Worm (Caenorhabditis elegans) whole organism, L4 larva: ENCODE results near the gene twk-25.

Experiments used
- F26F4.8 ChIP-seq: fragments of 200-800 bp; sonication (Bioruptor generic); conservative IDR thresholded peaks from 2 replicates; pipeline ENCODE4 v1.3.6; 2022; ENCODE audit warnings: missing genetic modification characterization, missing compliant biosample characterization
- F49E8.2 ChIP-seq: sonication (generic microtip); optimal IDR thresholded peaks from 2 replicates; lab custom pipeline; 2016; ENCODE audit warnings: missing compliant biosample characterization, mild to moderate bottlenecking, missing genetic modification characterization, borderline replicate concordance
- R02D3.7 ChIP-seq: fragments of 150-350 bp; sonication (generic microtip); optimal IDR thresholded peaks from 3 replicates; lab custom pipeline; 2014; ENCODE audit warnings: missing biosample characterization, missing genetic modification characterization
- T20F7.1 ChIP-seq: fragments of 200-800 bp; sonication (Bioruptor generic); optimal IDR thresholded peaks from 2 replicates; lab custom pipeline; 2018; ENCODE audit warnings: mild to moderate bottlenecking, missing genetic modification characterization, missing compliant biosample characterization
- Y105C5A.15 ChIP-seq: fragments of 200-800 bp; sonication (Bioruptor generic); IDR thresholded peaks from 2 replicates; pipeline ENCODE4 v1.3.6; 2022; ENCODE audit warnings: missing genetic modification characterization, missing compliant biosample characterization
- Y48G9A.11 ChIP-seq: fragments of 200-800 bp; sonication (Bioruptor generic); IDR thresholded peaks from 2 replicates; pipeline ENCODE4 v1.3.6; 2022; ENCODE audit warnings: missing genetic modification reagents, missing genetic modification characterization, missing compliant biosample characterization
- aha-1 ChIP-seq: fragments of 150-350 bp; peaks from one replicate; lab custom pipeline; 2014; ENCODE audit warnings: missing biosample characterization, missing genetic modification characterization
- arid-1 ChIP-seq: fragments of 200-800 bp; sonication (Bioruptor generic); conservative IDR thresholded peaks from 2 replicates; pipeline ENCODE4 v1.3.6; 2022; ENCODE audit warnings: missing genetic modification reagents, missing genetic modification characterization, missing compliant biosample characterization
- ceh-44 ChIP-seq: fragments of 200-800 bp; sonication (Bioruptor generic); IDR thresholded peaks from 2 replicates; pipeline ENCODE4 v1.3.6; 2022; ENCODE audit warnings: missing genetic modification reagents, missing genetic modification characterization, missing compliant biosample characterization
- ceh-62 ChIP-seq: sonication (generic microtip); optimal IDR thresholded peaks from 2 replicates; lab custom pipeline; 2017; ENCODE audit warnings: missing biosample characterization, missing genetic modification characterization
- ctbp-1 ChIP-seq: fragments of 200-800 bp; sonication (Bioruptor generic); IDR thresholded peaks from 2 replicates; pipeline ENCODE4 v1.3.6; 2022; ENCODE audit warnings: missing genetic modification reagents, missing genetic modification characterization, missing compliant biosample characterization
- daf-16 ChIP-seq, 3 experiments: sonication (generic microtip); optimal IDR thresholded peaks; 2 replicates each; lab custom pipeline; 2016 to 2017; ENCODE audit warnings: missing genetic modification characterization in 3 of 3, missing genetic modification reagents in 3 of 3, mild to moderate bottlenecking in 2 of 3, missing compliant biosample characterization in 2 of 3, missing biosample characterization in 1 of 3, moderate library complexity in 1 of 3
- dmd-6 ChIP-seq: fragments of 200-800 bp; sonication (Bioruptor generic); IDR thresholded peaks from 2 replicates; pipeline ENCODE4 v1.3.6; 2022; ENCODE audit warnings: missing genetic modification reagents, missing genetic modification characterization, missing compliant biosample characterization
- dpl-1 ChIP-seq: fragments of 150-350 bp; optimal IDR thresholded peaks from 2 replicates; lab custom pipeline; 2014; ENCODE audit warnings: missing biosample characterization, missing genetic modification reagents, missing genetic modification characterization
- dve-1 ChIP-seq: sonication (generic microtip); optimal IDR thresholded peaks from 2 replicates; lab custom pipeline; 2017; ENCODE audit warnings: antibody characterized with exemption, mild to moderate bottlenecking, missing genetic modification characterization, missing compliant biosample characterization; ENCODE audit not compliant: insufficient read depth
- egl-27 ChIP-seq: sonication (generic microtip); optimal IDR thresholded peaks from 3 replicates; lab custom pipeline; 2017; ENCODE audit warnings: missing biosample characterization, missing genetic modification reagents, missing genetic modification characterization
- gei-8 ChIP-seq: fragments of 200-800 bp; sonication (Bioruptor generic); optimal IDR thresholded peaks from 2 replicates; lab custom pipeline; 2018; ENCODE audit warnings: mild to moderate bottlenecking, missing genetic modification characterization, missing compliant biosample characterization
- hif-1 ChIP-seq, 2 experiments: sonication (generic microtip); optimal IDR thresholded peaks; 2 replicates each; lab custom pipeline; 2016 to 2017; ENCODE audit warnings: missing compliant biosample characterization in 2 of 2, missing genetic modification characterization in 2 of 2, missing genetic modification reagents in 2 of 2, missing genotype in 2 of 2, mild to moderate bottlenecking in 1 of 2
- hlh-11 ChIP-seq: fragments of 200-800 bp; sonication (Bioruptor generic); optimal IDR thresholded peaks from 2 replicates; lab custom pipeline; 2018; ENCODE audit warnings: mild to moderate bottlenecking, missing genetic modification characterization, missing compliant biosample characterization
- hlh-30 ChIP-seq: sonication (generic microtip); optimal IDR thresholded peaks from 2 replicates; lab custom pipeline; 2017; ENCODE audit warnings: antibody characterized with exemption, mild to moderate bottlenecking, missing genetic modification characterization, missing compliant biosample characterization; ENCODE audit not compliant: insufficient read depth
- hmg-1.1 ChIP-seq: fragments of 200-800 bp; sonication (Bioruptor generic); IDR thresholded peaks from 2 replicates; pipeline ENCODE4 v1.3.6; 2022; ENCODE audit warnings: missing genetic modification reagents, missing genetic modification characterization, missing compliant biosample characterization
- lim-7 ChIP-seq: fragments of 200-800 bp; sonication (Bioruptor generic); IDR thresholded peaks from 2 replicates; pipeline ENCODE4 v1.3.6; 2022; ENCODE audit warnings: missing genetic modification characterization, missing compliant biosample characterization
- lin-13 ChIP-seq: fragments of 150-350 bp; optimal IDR thresholded peaks from 2 replicates; lab custom pipeline; 2014; ENCODE audit warnings: missing biosample characterization, missing genetic modification reagents, missing genetic modification characterization
- lin-38 ChIP-seq: fragments of 200-800 bp; sonication (Bioruptor generic); IDR thresholded peaks from 2 replicates; pipeline ENCODE4 v1.3.6; 2022; ENCODE audit warnings: missing genetic modification reagents, missing genetic modification characterization, missing compliant biosample characterization
- lin-39 ChIP-seq: fragments of 150-350 bp; optimal IDR thresholded peaks from 2 replicates; lab custom pipeline; 2014; ENCODE audit warnings: missing biosample characterization, missing genetic modification reagents, missing genetic modification characterization
- lir-3 ChIP-seq: sonication (generic microtip); optimal IDR thresholded peaks from 2 replicates; lab custom pipeline; 2016; ENCODE audit warnings: mild to moderate bottlenecking, missing genetic modification characterization, missing compliant biosample characterization
- lsy-2 ChIP-seq, 2 experiments: fragments of 150-350 bp in 1 of 2; sonication (generic microtip) in 1 of 2; optimal IDR thresholded peaks; 2 replicates each; lab custom pipeline; 2014 to 2017; ENCODE audit warnings: missing biosample characterization in 2 of 2, missing genetic modification characterization in 2 of 2
- madf-5 ChIP-seq, 2 experiments: fragments of 200-800 bp; sonication (Bioruptor generic); IDR thresholded peaks; 2 replicates each; pipeline ENCODE4 v1.3.6; 2022; ENCODE audit warnings: missing compliant biosample characterization in 2 of 2, missing genetic modification characterization in 2 of 2
- mdl-1 ChIP-seq, 2 experiments: fragments of 150-350 bp in 1 of 2; sonication (generic microtip) in 1 of 2; optimal IDR thresholded peaks; 2 replicates each; lab custom pipeline; 2014 to 2017; ENCODE audit warnings: missing biosample characterization in 2 of 2, missing genetic modification characterization in 2 of 2
- mep-1 ChIP-seq: fragments of 150-350 bp; sonication (generic microtip); optimal IDR thresholded peaks from 3 replicates; lab custom pipeline; 2014; ENCODE audit warnings: missing biosample characterization, missing genetic modification characterization
- mes-2 ChIP-seq: sonication (generic microtip); optimal IDR thresholded peaks from 2 replicates; lab custom pipeline; 2016; ENCODE audit warnings: missing genotype, mild to moderate bottlenecking, missing genetic modification characterization, missing compliant biosample characterization; ENCODE audit not compliant: poor library complexity, severe bottlenecking
- mxl-3 ChIP-seq: fragments of 200-800 bp; sonication (Bioruptor generic); optimal IDR thresholded peaks from 2 replicates; lab custom pipeline; 2018; ENCODE audit warnings: mild to moderate bottlenecking, missing genetic modification characterization, missing compliant biosample characterization
- nhr-11 ChIP-seq: fragments of 150-350 bp; optimal IDR thresholded peaks from 2 replicates; lab custom pipeline; 2014; ENCODE audit warnings: missing biosample characterization, missing genetic modification characterization
- nhr-28 ChIP-seq: fragments of 150-350 bp; optimal IDR thresholded peaks from 2 replicates; lab custom pipeline; 2014; ENCODE audit warnings: missing biosample characterization, missing genetic modification characterization
- nhr-48 ChIP-seq: sonication (generic microtip); optimal IDR thresholded peaks from 2 replicates; lab custom pipeline; 2016; ENCODE audit warnings: mild to moderate bottlenecking, missing genetic modification characterization, missing compliant biosample characterization
- nhr-6 ChIP-seq: fragments of 150-350 bp; optimal IDR thresholded peaks from 2 replicates; lab custom pipeline; 2014; ENCODE audit warnings: missing biosample characterization, missing genetic modification characterization
- nhr-77 ChIP-seq: fragments of 150-350 bp; optimal IDR thresholded peaks from 2 replicates; lab custom pipeline; 2014; ENCODE audit warnings: missing biosample characterization, missing genetic modification characterization
- pha-4 ChIP-seq, 2 experiments: fragments of 150-350 bp in 1 of 2; fragments of 200-800 bp in 1 of 2; sonication (Bioruptor generic) in 1 of 2; IDR thresholded peaks in 1 of 2; optimal IDR thresholded peaks in 1 of 2; 2 replicates each; pipeline versions ENCODE4 v1.3.6 to Lab custom; 2014 to 2022; ENCODE audit warnings: missing genetic modification characterization in 2 of 2, missing genetic modification reagents in 2 of 2, missing biosample characterization in 1 of 2, missing compliant biosample characterization in 1 of 2
- php-3 ChIP-seq: fragments of 200-800 bp; sonication (Bioruptor generic); IDR thresholded peaks from 2 replicates; pipeline ENCODE4 v1.3.6; 2022; ENCODE audit warnings: missing genetic modification reagents, missing genetic modification characterization, missing compliant biosample characterization
- rbr-2 ChIP-seq: sonication (generic microtip); optimal IDR thresholded peaks from 2 replicates; lab custom pipeline; 2016; ENCODE audit warnings: missing genotype, missing genetic modification characterization, missing compliant biosample characterization
- saeg-2 ChIP-seq: fragments of 200-800 bp; sonication (Bioruptor generic); IDR thresholded peaks from 2 replicates; pipeline ENCODE4 v1.3.6; 2022; ENCODE audit warnings: missing genetic modification reagents, missing genetic modification characterization, missing compliant biosample characterization
- spr-1 ChIP-seq: sonication (generic microtip); optimal IDR thresholded peaks from 2 replicates; lab custom pipeline; 2016; ENCODE audit warnings: mild to moderate bottlenecking, missing genetic modification characterization, missing compliant biosample characterization
- unc-62 ChIP-seq, 3 experiments: fragments of 150-350 bp in 1 of 3; sonication (generic microtip); optimal IDR thresholded peaks in 2 of 3; peaks in 1 of 3; 1 replicate in 1 of 3; 2 replicates in 2 of 3; lab custom pipeline; 2014 to 2017; ENCODE audit warnings: missing biosample characterization in 3 of 3, missing genetic modification characterization in 3 of 3, missing genetic modification reagents in 3 of 3, missing genotype in 1 of 3
- ztf-11 ChIP-seq: fragments of 150-350 bp; optimal IDR thresholded peaks from 2 replicates; lab custom pipeline; 2014; ENCODE audit warnings: missing biosample characterization, missing genetic modification characterization

The twk-25 gene

DNA sequence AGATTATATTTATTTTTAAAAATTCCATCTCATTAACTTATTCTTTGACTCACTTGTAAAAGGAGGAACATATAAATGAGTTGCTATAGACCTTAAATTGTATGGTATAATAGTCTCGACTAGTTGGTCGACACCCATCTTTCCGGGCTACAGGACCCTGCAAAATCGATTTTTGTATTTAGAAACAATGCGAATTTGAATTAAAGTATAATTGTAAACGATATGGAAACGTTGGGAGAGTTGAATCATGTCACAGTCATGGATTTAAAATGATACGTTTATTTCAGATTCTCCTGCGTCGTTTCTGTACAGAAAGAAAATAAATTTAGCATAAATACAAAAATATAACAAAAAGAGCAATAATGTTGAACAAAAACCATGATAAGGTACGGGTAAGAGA is 25.4 kb upstream of the twk-25 start, which contains the start of gene catp-8:
TSS of gene catp-8 (minus strand) at position 157 of the 400 bp plus-strand sequence.
- TF ChIP-seq mep-1 (tag; lab: Kevin White, UChicago): peak; percentile 12
- TF ChIP-seq arid-1 (GFP tag; lab: Robert Waterston, UW): peak; percentile 65; the same call in 1 of the 2 replicates
- no peak for TF ChIP-seq nhr-48
- peak in 1 of 2 experiments; percentile 33 for TF ChIP-seq lsy-2 (tag; optimal IDR thresholded peaks at IDR 0.05; lab: Kevin White, UChicago)
- TF ChIP-seq F49E8.2 (tag; lab: Kevin White, UChicago): peak; percentile 65
- peak; percentile 61 for TF ChIP-seq lin-13 (GFP tag; lab: Kevin White, UChicago)
- TF ChIP-seq lin-38: peak; percentile 46
- TF ChIP-seq lin-39 (tag; lab: Kevin White, UChicago): no peak
- TF ChIP-seq dve-1 (tag; lab: Kevin White, UChicago): peak; percentile 18
- no peak for TF ChIP-seq daf-16 (GFP tag; optimal IDR thresholded peaks at IDR 0.05; lab: Kevin White, UChicago)
- TF ChIP-seq daf-16 (tag; optimal IDR thresholded peaks at IDR 0.05; lab: Kevin White, UChicago): peak; percentile 34
- TF ChIP-seq ctbp-1 (GFP tag; lab: Robert Waterston, UW): 0 out of 2 replicates have a peak, but pooled peaks have one; percentile 49
- TF ChIP-seq T20F7.1 (GFP tag; lab: Kevin White, UChicago): peak; percentile 69
- TF ChIP-seq lir-3: no peak

DNA sequence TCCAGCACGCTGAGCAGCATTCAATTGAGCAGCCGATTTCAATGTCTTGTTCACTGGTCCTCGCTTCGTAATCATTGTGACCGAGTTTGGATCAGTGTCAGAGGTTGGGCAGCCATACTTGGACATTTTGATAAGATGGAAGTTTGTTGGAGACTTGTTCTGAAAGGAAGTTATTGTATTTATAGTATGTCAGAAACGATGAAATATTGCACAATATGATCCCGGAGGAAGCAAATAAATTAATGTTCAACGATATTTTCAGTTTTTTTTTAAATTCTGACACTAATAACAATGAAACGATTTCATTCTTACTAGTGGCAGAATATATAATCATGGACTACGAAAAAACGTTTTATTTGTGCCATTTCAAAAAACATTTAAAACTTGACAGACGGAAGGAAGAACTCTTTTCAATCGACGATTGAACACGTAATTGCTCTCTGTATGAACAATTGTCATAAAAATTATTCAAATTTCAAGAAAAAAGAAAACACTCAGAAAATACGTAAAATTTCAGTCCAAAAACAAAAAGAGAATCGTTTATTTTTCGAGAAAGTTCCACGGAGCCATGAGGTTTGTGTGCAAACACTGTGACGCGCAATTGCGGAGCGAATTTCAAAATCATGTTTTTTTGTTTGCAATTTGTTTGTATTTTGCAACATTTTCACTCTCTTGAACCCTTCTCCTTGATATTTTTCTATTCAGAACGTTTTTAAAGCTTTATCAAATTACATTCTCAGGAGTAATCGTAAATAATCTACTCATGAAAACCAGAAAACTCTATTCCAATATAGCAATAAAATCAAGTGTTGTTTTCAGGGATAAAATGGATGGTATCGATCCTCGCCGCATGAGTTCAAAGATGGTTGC is 24.3 kb upstream of the twk-25 start, which contains the start of the genes mbf-1 and nse-4:
TSS of gene mbf-1 (minus strand) at position 343 of the 870 bp plus-strand sequence.
TSS of gene nse-4 (plus strand) at position 820 of the 870 bp plus-strand sequence.
- peak in 1 of 2 experiments; percentile 55 for TF ChIP-seq unc-62 (GFP tag; optimal IDR thresholded peaks at IDR 0.05 in 1 of 2; lab: Kevin White, UChicago)
- no peak for TF ChIP-seq unc-62 (tag; optimal IDR thresholded peaks at IDR 0.05; lab: Kevin White, UChicago)
- no peak for TF ChIP-seq R02D3.7
- no peak for TF ChIP-seq ztf-11 (tag; lab: Kevin White, UChicago)
- no peak for TF ChIP-seq ceh-44 (GFP tag; lab: Robert Waterston, UW)
- no peak for TF ChIP-seq spr-1
- peak; percentile 43 for TF ChIP-seq nhr-77 (tag; lab: Kevin White, UChicago)
- peak; percentile 69 for TF ChIP-seq lin-38
- TF ChIP-seq dmd-6 (GFP tag; lab: Robert Waterston, UW): peak; percentile 37; the same call in 1 of the 2 replicates
- TF ChIP-seq nhr-28 (tag; lab: Kevin White, UChicago): peak; percentile 23
- peak; percentile 75 for TF ChIP-seq hlh-30
- no peak for TF ChIP-seq madf-5 (GFP tag; IDR thresholded peaks at IDR 0.05; lab: Robert Waterston, UW)
- TF ChIP-seq dpl-1 (GFP tag; lab: Kevin White, UChicago): peak; percentile 81
- TF ChIP-seq ctbp-1 (GFP tag; lab: Robert Waterston, UW): 0 out of 2 replicates have a peak, but pooled peaks have one; percentile 10
- TF ChIP-seq aha-1 (tag; lab: Kevin White, UChicago): peak; percentile 80
- TF ChIP-seq F26F4.8: no peak
- no peak for TF ChIP-seq saeg-2
- peak; percentile 42 for TF ChIP-seq hlh-11 (tag; lab: Kevin White, UChicago)
- TF ChIP-seq lim-7 (GFP tag; lab: Robert Waterston, UW): no peak
- TF ChIP-seq pha-4 (GFP tag; IDR thresholded peaks at IDR 0.05; lab: Robert Waterston, UW): 0 out of 2 replicates have a peak, but pooled peaks have one; percentile 12
- peak; percentile 84 for TF ChIP-seq pha-4 (tag; optimal IDR thresholded peaks at IDR 0.05; lab: Kevin White, UChicago)
- no peak for TF ChIP-seq nhr-6 (tag; lab: Kevin White, UChicago)
- no peak for TF ChIP-seq mxl-3 (GFP tag; lab: Kevin White, UChicago)
- no peak for TF ChIP-seq Y105C5A.15 (GFP tag; lab: Robert Waterston, UW)
- TF ChIP-seq nhr-11 (tag; lab: Kevin White, UChicago): peak; percentile 0
- TF ChIP-seq T20F7.1 (GFP tag; lab: Kevin White, UChicago): peak; percentile 75
- TF ChIP-seq mdl-1 (tag; optimal IDR thresholded peaks at IDR 0.05; lab: Kevin White, UChicago): peak in 1 of 2 experiments; percentile 6
- no peak for TF ChIP-seq ceh-62 (tag; lab: Kevin White, UChicago)
- TF ChIP-seq php-3 (GFP tag; lab: Robert Waterston, UW): no peak
- peak; percentile 59 for TF ChIP-seq rbr-2 (tag; lab: Kevin White, UChicago)
- no peak for TF ChIP-seq Y48G9A.11
- peak in 1 of 2 experiments; percentile 21 for TF ChIP-seq hif-1 (tag; optimal IDR thresholded peaks at IDR 0.05; lab: Kevin White, UChicago)
- TF ChIP-seq mes-2: peak; percentile 69
- TF ChIP-seq hmg-1.1: 0 out of 2 replicates have a peak, but pooled peaks have one; percentile 26
- TF ChIP-seq gei-8 (GFP tag; lab: Kevin White, UChicago): no peak
- TF ChIP-seq egl-27 (tag; lab: Kevin White, UChicago): no peak
- peak; percentile 80 for TF ChIP-seq mep-1 (tag; lab: Kevin White, UChicago)
